Fruit fly (Drosophila melanogaster) whole organism, embryonic: ENCODE results near the gene CG9986.

Source experiments
- BEAF-32 ChIP-seq: fragments of 200-800 bp; sonication (Bioruptor generic); optimal IDR thresholded peaks from 3 replicates; lab custom pipeline; 2017; ENCODE audit warnings: missing biosample characterization, missing genetic modification characterization, mild to moderate bottlenecking, moderate library complexity, missing genetic modification reagents
- Blimp-1 ChIP-seq: fragments of 200-800 bp; sonication (Bioruptor generic); optimal IDR thresholded peaks from 3 replicates; lab custom pipeline; 2018; ENCODE audit warnings: missing biosample characterization, missing genetic modification characterization, mild to moderate bottlenecking, moderate library complexity, missing genetic modification reagents
- Bteb2 ChIP-seq: fragments of 200-800 bp; sonication (Bioruptor generic); optimal IDR thresholded peaks from 2 replicates; lab custom pipeline; 2016; ENCODE audit warnings: missing biosample characterization, missing genetic modification characterization
- CG10209 ChIP-seq: fragments of 200-800 bp; sonication (Bioruptor generic); optimal IDR thresholded peaks from 3 replicates; lab custom pipeline; 2017; ENCODE audit warnings: missing biosample characterization, mild to moderate bottlenecking, missing genetic modification characterization, missing genetic modification reagents
- CG14441 ChIP-seq: fragments of 200-800 bp; sonication (Bioruptor generic); IDR thresholded peaks from 2 replicates; pipeline ENCODE4 v1.3.6; 2022; ENCODE audit warnings: missing biosample characterization, missing genetic modification characterization
- CG15011 ChIP-seq: fragments of 200-800 bp; sonication (Bioruptor generic); optimal IDR thresholded peaks from 3 replicates; lab custom pipeline; 2018; ENCODE audit warnings: missing biosample characterization, mild to moderate bottlenecking, missing genetic modification characterization
- CG15601 ChIP-seq: fragments of 200-800 bp; sonication (Bioruptor generic); optimal IDR thresholded peaks from 3 replicates; lab custom pipeline; 2019; ENCODE audit warnings: missing biosample characterization, mild to moderate bottlenecking, missing genetic modification characterization, moderate library complexity
- CG17361 ChIP-seq: fragments of 200-800 bp; sonication (Bioruptor generic); IDR thresholded peaks from 3 replicates; pipeline ENCODE4 v1.3.6; 2022; ENCODE audit warnings: missing biosample characterization, missing genetic modification characterization
- CG17802 ChIP-seq: fragments of 200-800 bp; sonication (Bioruptor generic); optimal IDR thresholded peaks from 2 replicates; lab custom pipeline; 2018; ENCODE audit warnings: missing biosample characterization, mild to moderate bottlenecking, missing genetic modification characterization, moderate library complexity
- CG17912 ChIP-seq: fragments of 200-800 bp; sonication (Bioruptor generic); optimal IDR thresholded peaks from 2 replicates; lab custom pipeline; 2018; ENCODE audit warnings: missing biosample characterization, mild to moderate bottlenecking, missing genetic modification characterization
- CG18764 ChIP-seq: fragments of 200-800 bp; sonication (Bioruptor generic); optimal IDR thresholded peaks from 3 replicates; lab custom pipeline; 2016; ENCODE audit warnings: missing biosample characterization, missing genetic modification characterization
- CG2129 ChIP-seq: fragments of 200-800 bp; sonication (Bioruptor generic); IDR thresholded peaks from 2 replicates; pipeline ENCODE4 v1.3.6; 2022; ENCODE audit warnings: missing biosample characterization, missing genetic modification characterization; ENCODE audit not compliant: partially characterized antibody
- CG2889 ChIP-seq: fragments of 200-800 bp; sonication (Bioruptor generic); IDR thresholded peaks from 3 replicates; pipeline ENCODE4 v1.3.6; 2022; ENCODE audit warnings: missing biosample characterization, missing genetic modification characterization
- CG4282 ChIP-seq: fragments of 200-800 bp; sonication (Bioruptor generic); optimal IDR thresholded peaks from 2 replicates; lab custom pipeline; 2016; ENCODE audit warnings: missing biosample characterization, missing genetic modification characterization
- CG4707 ChIP-seq: fragments of 200-800 bp; sonication (Bioruptor generic); optimal IDR thresholded peaks from 2 replicates; lab custom pipeline; 2018; ENCODE audit warnings: missing biosample characterization, mild to moderate bottlenecking, missing genetic modification characterization, moderate library complexity
- CG5180 ChIP-seq: fragments of 200-800 bp; sonication (Bioruptor generic); optimal IDR thresholded peaks from 3 replicates; lab custom pipeline; 2017; ENCODE audit warnings: missing biosample characterization, missing genetic modification characterization, mild to moderate bottlenecking, moderate library complexity, missing genetic modification reagents
- CG6683 ChIP-seq: fragments of 200-800 bp; sonication (Bioruptor generic); optimal IDR thresholded peaks from 2 replicates; lab custom pipeline; 2017; ENCODE audit warnings: missing biosample characterization, mild to moderate bottlenecking, missing genetic modification characterization, missing genetic modification reagents
- CG8089 ChIP-seq: fragments of 200-800 bp; sonication (Bioruptor generic); optimal IDR thresholded peaks from 3 replicates; lab custom pipeline; 2016; ENCODE audit warnings: missing biosample characterization, missing genetic modification characterization
- CG8290 ChIP-seq, 3 experiments: fragments of 200-800 bp; sonication (Bioruptor generic); optimal IDR thresholded peaks; 2 replicates each; lab custom pipeline; 2016 to 2019; ENCODE audit warnings: missing biosample characterization in 3 of 3, missing genetic modification characterization in 3 of 3, mild to moderate bottlenecking in 2 of 3, moderate library complexity in 1 of 3
- CG9817 ChIP-seq: fragments of 200-800 bp; sonication (Bioruptor generic); optimal IDR thresholded peaks from 2 replicates; lab custom pipeline; 2018; ENCODE audit warnings: missing biosample characterization, mild to moderate bottlenecking, missing genetic modification characterization, moderate library complexity
- CG9876 ChIP-seq: fragments of 200-800 bp; sonication (Bioruptor generic); optimal IDR thresholded peaks from 2 replicates; lab custom pipeline; 2016; ENCODE audit warnings: missing biosample characterization, missing genetic modification characterization
- CoRest ChIP-seq: fragments of 200-800 bp; sonication (Bioruptor generic); optimal IDR thresholded peaks from 3 replicates; lab custom pipeline; 2018; ENCODE audit warnings: missing biosample characterization, mild to moderate bottlenecking, missing genetic modification characterization, moderate library complexity
- D ChIP-seq, 2 experiments: fragments of 200-800 bp in 1 of 2; fragments of >200 bp in 1 of 2; sonication (Bioruptor generic) in 1 of 2; optimal IDR thresholded peaks; 2 replicates in 1 of 2; 3 replicates in 1 of 2; lab custom pipeline; 2017; ENCODE audit warnings: mild to moderate bottlenecking in 1 of 2, missing biosample characterization in 1 of 2, missing genetic modification characterization in 1 of 2, missing genetic modification reagents in 1 of 2
- Ets65A ChIP-seq: fragments of 200-800 bp; sonication (Bioruptor generic); peaks from one replicate; lab custom pipeline; 2016; ENCODE audit warnings: missing biosample characterization, missing genetic modification characterization
- Hsf ChIP-seq: fragments of 200-800 bp; sonication (Bioruptor generic); optimal IDR thresholded peaks from 3 replicates; lab custom pipeline; 2016; ENCODE audit warnings: missing biosample characterization, missing genetic modification characterization
- Lim3 ChIP-seq: fragments of 200-800 bp; sonication (Bioruptor generic); IDR thresholded peaks from 2 replicates; pipeline ENCODE4 v1.3.6; 2022; ENCODE audit warnings: missing biosample characterization, missing genetic modification characterization
- MBD-R2 ChIP-seq: fragments of 200-800 bp; sonication (Bioruptor generic); IDR thresholded peaks from 2 replicates; pipeline ENCODE4 v1.3.6; 2022; ENCODE audit warnings: missing biosample characterization, missing genetic modification characterization
- Nf-YA ChIP-seq: fragments of 200-800 bp; sonication (Bioruptor generic); IDR thresholded peaks from 2 replicates; pipeline ENCODE4 v1.3.6; 2022; ENCODE audit warnings: missing biosample characterization, missing genetic modification characterization
- Opbp ChIP-seq: fragments of 200-800 bp; sonication (Bioruptor generic); IDR thresholded peaks from 3 replicates; pipeline ENCODE4 v1.3.6; 2022; ENCODE audit warnings: missing biosample characterization, missing genetic modification characterization; ENCODE audit not compliant: partially characterized antibody
- Optix ChIP-seq: fragments of 200-800 bp; sonication (Bioruptor generic); IDR thresholded peaks from 3 replicates; pipeline ENCODE4 v1.3.6; 2022; ENCODE audit warnings: missing biosample characterization, missing genetic modification characterization
- Side ChIP-seq: fragments of 200-800 bp; sonication (Bioruptor generic); optimal IDR thresholded peaks from 2 replicates; lab custom pipeline; 2016; ENCODE audit warnings: missing biosample characterization, missing genetic modification characterization
- Sry-δ ChIP-seq: fragments of 200-800 bp; sonication (Bioruptor generic); optimal IDR thresholded peaks from 2 replicates; lab custom pipeline; 2016; ENCODE audit warnings: missing biosample characterization, missing genetic modification characterization
- chm ChIP-seq: fragments of 200-800 bp; sonication (Bioruptor generic); IDR thresholded peaks from 2 replicates; pipeline ENCODE4 v1.3.6; 2022; ENCODE audit warnings: missing biosample characterization, missing genetic modification characterization
- crp ChIP-seq, 2 experiments: fragments of 200-800 bp; sonication (Bioruptor generic); optimal IDR thresholded peaks; 2 replicates in 1 of 2; 3 replicates in 1 of 2; lab custom pipeline; 2017; ENCODE audit warnings: missing biosample characterization in 2 of 2, missing genetic modification characterization in 2 of 2, mild to moderate bottlenecking in 1 of 2, moderate library complexity in 1 of 2
- da ChIP-seq: fragments of 200-800 bp; sonication (Bioruptor generic); optimal IDR thresholded peaks from 2 replicates; lab custom pipeline; 2016; ENCODE audit warnings: missing biosample characterization, missing genetic modification characterization
- disco-r ChIP-seq: fragments of 200-800 bp; sonication (Bioruptor generic); optimal IDR thresholded peaks from 2 replicates; lab custom pipeline; 2016; ENCODE audit warnings: missing biosample characterization, missing genetic modification characterization
- dm ChIP-seq: fragments of 200-800 bp; sonication (Bioruptor generic); optimal IDR thresholded peaks from 3 replicates; lab custom pipeline; 2016; ENCODE audit warnings: missing biosample characterization, missing genetic modification characterization
- fd3F ChIP-seq: fragments of 200-800 bp; sonication (Bioruptor generic); optimal IDR thresholded peaks from 2 replicates; lab custom pipeline; 2018; ENCODE audit warnings: missing biosample characterization, mild to moderate bottlenecking, missing genetic modification characterization, moderate library complexity
- ken ChIP-seq: fragments of 200-800 bp; sonication (Bioruptor generic); IDR thresholded peaks from 3 replicates; pipeline ENCODE4 v1.3.6; 2022; ENCODE audit warnings: missing biosample characterization, missing genetic modification characterization
- lbe ChIP-seq: fragments of 200-800 bp; sonication (Bioruptor generic); optimal IDR thresholded peaks from 2 replicates; lab custom pipeline; 2016; ENCODE audit warnings: missing biosample characterization, mild to moderate bottlenecking, missing genetic modification characterization
- lmd ChIP-seq: fragments of 200-800 bp; sonication (Bioruptor generic); IDR thresholded peaks from 2 replicates; pipeline ENCODE4 v1.3.6; 2022; ENCODE audit warnings: missing biosample characterization, missing genetic modification characterization
- lov ChIP-seq, 2 experiments: fragments of 200-800 bp in 1 of 2; fragments of >200 bp in 1 of 2; sonication (Bioruptor generic) in 1 of 2; IDR thresholded peaks in 1 of 2; optimal IDR thresholded peaks in 1 of 2; 2 replicates in 1 of 2; 3 replicates in 1 of 2; pipeline versions ENCODE4 v1.3.6 to Lab custom; 2017 to 2022; ENCODE audit warnings: missing biosample characterization in 1 of 2, missing genetic modification characterization in 1 of 2
- nmo ChIP-seq: fragments of 200-800 bp; sonication (Bioruptor generic); optimal IDR thresholded peaks from 2 replicates; lab custom pipeline; 2018; ENCODE audit warnings: missing biosample characterization, mild to moderate bottlenecking, missing genetic modification characterization, moderate library complexity
- oc ChIP-seq: fragments of 200-800 bp; sonication (Bioruptor generic); optimal IDR thresholded peaks from 2 replicates; lab custom pipeline; 2018; ENCODE audit warnings: missing biosample characterization, mild to moderate bottlenecking, missing genetic modification characterization, moderate library complexity
- pan ChIP-seq, 4 experiments: fragments of >200 bp in 3 of 4; fragments of 200-800 bp in 1 of 4; sonication (Bioruptor generic) in 1 of 4; optimal IDR thresholded peaks in 3 of 4; IDR thresholded peaks in 1 of 4; 2 replicates each; pipeline versions ENCODE4 v1.3.6 to Lab custom; 2017 to 2022; ENCODE audit warnings: missing biosample characterization in 2 of 4, missing genetic modification characterization in 2 of 4, mixed read lengths in 1 of 4
- prd ChIP-seq, 3 experiments: fragments of >200 bp in 2 of 3; fragments of 200-800 bp in 1 of 3; sonication (Bioruptor generic) in 1 of 3; optimal IDR thresholded peaks in 2 of 3; IDR thresholded peaks in 1 of 3; 2 replicates in 2 of 3; 3 replicates in 1 of 3; pipeline versions ENCODE4 v1.3.6 to Lab custom; 2017 to 2022; ENCODE audit warnings: missing biosample characterization in 1 of 3, missing genetic modification characterization in 1 of 3
- ssp ChIP-seq: fragments of 200-800 bp; sonication (Bioruptor generic); IDR thresholded peaks from 2 replicates; pipeline ENCODE4 v1.3.6; 2022; ENCODE audit warnings: missing biosample characterization, missing genetic modification characterization
- unc-4 ChIP-seq: fragments of 200-800 bp; sonication (Bioruptor generic); IDR thresholded peaks from 2 replicates; pipeline ENCODE4 v1.3.6; 2022; ENCODE audit warnings: missing biosample characterization, missing genetic modification characterization; ENCODE audit not compliant: partially characterized antibody

Gene CG9986

DNA sequence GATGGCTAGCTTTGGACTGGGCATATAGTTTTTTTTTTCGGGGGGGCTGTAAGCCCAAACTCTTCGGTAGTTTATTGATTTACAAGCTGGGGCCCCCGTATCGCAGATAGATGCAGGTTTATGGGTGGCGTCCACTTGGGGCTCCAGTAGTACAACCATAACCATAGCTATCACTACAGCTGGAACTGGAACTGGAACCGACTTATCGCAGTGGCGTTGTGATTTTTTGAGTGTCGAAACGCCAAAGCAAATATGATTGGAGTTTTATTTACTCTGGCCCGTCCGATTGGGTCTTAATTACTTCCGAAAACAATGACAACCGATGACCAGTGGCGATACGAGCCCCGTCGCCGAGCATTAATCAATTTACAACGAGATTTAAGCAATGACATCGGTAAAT is 15.4 kb upstream of the CG9986 start (continued):
- TF ChIP-seq nmo (GFP tag; lab: Kevin White, UChicago) (no peak), Opbp (GFP tag; lab: Robert Waterston, UW) (no peak), CG10209 (peak; percentile 30), CG9876 (GFP tag; lab: Kevin White, UChicago) (no peak), ssp (GFP tag; lab: Robert Waterston, UW) (no peak), Sry-δ (GFP tag; lab: Kevin White, UChicago) (no peak), CG17912 (GFP tag; lab: Kevin White, UChicago) (peak; percentile 13), pan (optimal IDR thresholded peaks at IDR 0.05; lab: Kevin White, UChicago) (no peak), pan (GFP tag; optimal IDR thresholded peaks at IDR 0.05 in 1 of 2, IDR thresholded peaks at IDR 0.05 in 1 of 2) (no peak), Side (peak; percentile 11), CG9817 (tag; lab: Kevin White, UChicago) (no peak), CG8290 (GFP tag; optimal IDR thresholded peaks at IDR 0.05; lab: Kevin White, UChicago) (no peak), CG8290 (tag; optimal IDR thresholded peaks at IDR 0.05; lab: Kevin White, UChicago) (peak; percentile 41 to 50), lbe (GFP tag; lab: Kevin White, UChicago) (no peak), fd3F (GFP tag; lab: Kevin White, UChicago) (peak; percentile 6), unc-4 (GFP tag; lab: Robert Waterston, UW) (no peak), D (optimal IDR thresholded peaks at IDR 0.05; lab: Kevin White, UChicago) (no peak), D (GFP tag; optimal IDR thresholded peaks at IDR 0.05; lab: Kevin White, UChicago) (peak; percentile 38), Blimp-1 (GFP tag; lab: Kevin White, UChicago) (peak; percentile 39), dm (GFP tag; lab: Kevin White, UChicago) (no peak), Hsf (GFP tag; lab: Kevin White, UChicago) (no peak), CG17802 (peak; percentile 5), lmd (no peak), da (no peak), CG2129 (no peak), crp (GFP tag; optimal IDR thresholded peaks at IDR 0.05; lab: Kevin White, UChicago) (no peak), Ets65A (GFP tag; lab: Kevin White, UChicago) (peak; percentile 28), CG18764 (GFP tag; lab: Kevin White, UChicago) (no peak), oc (tag; lab: Kevin White, UChicago) (peak; percentile 73), CG8089 (GFP tag; lab: Kevin White, UChicago) (peak; percentile 2), Bteb2 (GFP tag; lab: Kevin White, UChicago) (no peak), CG14441 (peak; percentile 20; the same call in 1 of the 2 replicates), CG17361 (GFP tag; lab: Robert Waterston, UW) (no peak), CG5180 (GFP tag; lab: Kevin White, UChicago) (peak; percentile 47), MBD-R2 (GFP tag; lab: Robert Waterston, UW) (no peak), BEAF-32 (GFP tag; lab: Kevin White, UChicago) (no peak), CoRest (tag; lab: Kevin White, UChicago) (peak; percentile 40), CG4282 (GFP tag; lab: Kevin White, UChicago) (no peak), Optix (no peak), disco-r (GFP tag; lab: Kevin White, UChicago) (no peak), ken (GFP tag; lab: Robert Waterston, UW) (0 out of 3 replicates have a peak, but pooled peaks have one; percentile 41), CG4707 (peak; percentile 39), chm (GFP tag; lab: Robert Waterston, UW) (no peak), Lim3 (GFP tag; lab: Robert Waterston, UW) (peak; percentile 53; the same call in 1 of the 2 replicates), CG2889 (GFP tag; lab: Robert Waterston, UW) (no peak), Nf-YA (GFP tag; lab: Robert Waterston, UW) (no peak), CG15601 (tag; lab: Kevin White, UChicago) (peak; percentile 55), CG15011 (peak; percentile 47), lov (optimal IDR thresholded peaks at IDR 0.05; lab: Kevin White, UChicago) (no peak), lov (GFP tag; IDR thresholded peaks at IDR 0.05; lab: Robert Waterston, UW) (no peak), CG6683 (GFP tag; lab: Kevin White, UChicago) (no peak), prd (optimal IDR thresholded peaks at IDR 0.05; lab: Kevin White, UChicago) (no peak), prd (GFP tag; IDR thresholded peaks at IDR 0.05; lab: Robert Waterston, UW) (no peak)
